Worm (Caenorhabditis elegans) whole organism, early embryonic: Measurements from ENCODE around the gene hach-1.

ENCODE experiments used
- B0310.2 ChIP-seq: sonication (generic microtip); optimal IDR thresholded peaks from 2 replicates; lab custom pipeline; 2016; ENCODE audit warnings: mild to moderate bottlenecking, missing genetic modification characterization, missing compliant biosample characterization
- F13C5.2 ChIP-seq: sonication (generic microtip); optimal IDR thresholded peaks from 2 replicates; lab custom pipeline; 2017; ENCODE audit warnings: mild to moderate bottlenecking, missing genetic modification characterization, inconsistent platforms, missing compliant biosample characterization
- aly-1 ChIP-seq: sonication (generic microtip); optimal IDR thresholded peaks from 2 replicates; lab custom pipeline; 2016; ENCODE audit warnings: missing genetic modification characterization, missing compliant biosample characterization
- ama-1 ChIP-seq: fragments of 150-350 bp; optimal IDR thresholded peaks from 2 replicates; lab custom pipeline; 2014
- ceh-13 ChIP-seq: fragments of 200-800 bp; sonication (Bioruptor generic); optimal IDR thresholded peaks from 2 replicates; lab custom pipeline; 2018; ENCODE audit warnings: mild to moderate bottlenecking, missing genetic modification characterization, missing compliant biosample characterization
- ceh-36 ChIP-seq: sonication (generic microtip); optimal IDR thresholded peaks from 2 replicates; lab custom pipeline; 2016; ENCODE audit warnings: missing genetic modification characterization, inconsistent platforms, missing compliant biosample characterization
- ets-7 ChIP-seq: sonication (generic microtip); optimal IDR thresholded peaks from 2 replicates; lab custom pipeline; 2016; ENCODE audit warnings: missing genotype, missing genetic modification characterization, missing compliant biosample characterization
- flt-1 ChIP-seq: fragments of 200-800 bp; sonication (Bioruptor generic); IDR thresholded peaks from 2 replicates; pipeline ENCODE4 v1.3.6; 2022; ENCODE audit warnings: missing genetic modification characterization, missing compliant biosample characterization
- hmbx-1 ChIP-seq: sonication (generic microtip); optimal IDR thresholded peaks from 2 replicates; lab custom pipeline; 2016; ENCODE audit warnings: mild to moderate bottlenecking, missing genetic modification characterization, missing compliant biosample characterization
- hmg-4 ChIP-seq: fragments of 200-800 bp; sonication (Bioruptor generic); optimal IDR thresholded peaks from 2 replicates; lab custom pipeline; 2018; ENCODE audit warnings: mild to moderate bottlenecking, missing genetic modification characterization, missing compliant biosample characterization
- hnd-1 ChIP-seq: sonication (generic microtip); optimal IDR thresholded peaks from 2 replicates; lab custom pipeline; 2016; ENCODE audit warnings: missing genetic modification characterization, missing compliant biosample characterization
- pes-1 ChIP-seq: fragments of 200-800 bp; sonication (Bioruptor generic); IDR thresholded peaks from 2 replicates; pipeline ENCODE4 v1.3.6; 2022; ENCODE audit warnings: missing genetic modification reagents, missing genetic modification characterization, missing compliant biosample characterization
- scrt-1 ChIP-seq: fragments of 200-800 bp; sonication (Bioruptor generic); IDR thresholded peaks from 2 replicates; pipeline ENCODE4 v1.3.6; 2022; ENCODE audit warnings: missing genetic modification characterization, missing compliant biosample characterization
- sea-1 ChIP-seq: fragments of 200-800 bp; sonication (Bioruptor generic); conservative IDR thresholded peaks from 2 replicates; pipeline ENCODE4 v1.3.6; 2022; ENCODE audit warnings: missing genetic modification characterization, missing compliant biosample characterization
- tbx-11 ChIP-seq: fragments of 200-800 bp; sonication (Bioruptor generic); IDR thresholded peaks from 2 replicates; pipeline ENCODE4 v1.3.6; 2022; ENCODE audit warnings: missing genetic modification characterization, missing compliant biosample characterization
- tbx-37 ChIP-seq: fragments of 200-800 bp; sonication (Bioruptor generic); conservative IDR thresholded peaks from 2 replicates; pipeline ENCODE4 v1.3.6; 2022; ENCODE audit warnings: missing genetic modification reagents, missing genetic modification characterization, missing compliant biosample characterization
- tra-4 ChIP-seq: sonication (generic microtip); optimal IDR thresholded peaks from 2 replicates; lab custom pipeline; 2017; ENCODE audit warnings: missing genetic modification characterization, missing compliant biosample characterization

The hach-1 gene

ce11 chrIII:5550193-5550592, 5.1 kb upstream of the hach-1 start:
- TF ChIP-seq flt-1 (GFP tag; lab: Robert Waterston, UW) (no peak), ama-1 (lab: Kevin White, UChicago) (no peak), tbx-37 (GFP tag; lab: Robert Waterston, UW) (no peak), scrt-1 (GFP tag; lab: Robert Waterston, UW) (no peak), ets-7 (tag; lab: Kevin White, UChicago) (no peak), B0310.2 (tag; lab: Kevin White, UChicago) (no peak), hmbx-1 (tag; lab: Kevin White, UChicago) (no peak), ceh-13 (GFP tag; lab: Kevin White, UChicago) (no peak), F13C5.2 (tag; lab: Kevin White, UChicago) (no peak), tbx-11 (GFP tag; lab: Robert Waterston, UW) (no peak), pes-1 (GFP tag; lab: Robert Waterston, UW) (no peak), hnd-1 (tag; lab: Kevin White, UChicago) (no peak), sea-1 (GFP tag; lab: Robert Waterston, UW) (no peak), tra-4 (tag; lab: Kevin White, UChicago) (no peak), hmg-4 (GFP tag; lab: Kevin White, UChicago) (no peak), aly-1 (no peak), ceh-36 (tag; lab: Kevin White, UChicago) (no peak)

- TF ChIP-seq ceh-13 (GFP tag; lab: Kevin White, UChicago), result no peak
- TF ChIP-seq scrt-1 (GFP tag; lab: Robert Waterston, UW), result no peak
- no peak for TF ChIP-seq ama-1 (lab: Kevin White, UChicago)
- TF ChIP-seq ceh-36 (tag; lab: Kevin White, UChicago), result no peak
- TF ChIP-seq pes-1 (GFP tag; lab: Robert Waterston, UW), result no peak
- TF ChIP-seq F13C5.2 (tag; lab: Kevin White, UChicago), result no peak
- no peak for TF ChIP-seq flt-1 (GFP tag; lab: Robert Waterston, UW)
- TF ChIP-seq hmbx-1 (tag; lab: Kevin White, UChicago), result no peak
- no peak for TF ChIP-seq sea-1 (GFP tag; lab: Robert Waterston, UW)
- no peak for TF ChIP-seq tra-4 (tag; lab: Kevin White, UChicago)
- no peak for TF ChIP-seq B0310.2 (tag; lab: Kevin White, UChicago)
- TF ChIP-seq tbx-37 (GFP tag; lab: Robert Waterston, UW), result no peak
- no peak for TF ChIP-seq ets-7 (tag; lab: Kevin White, UChicago)
- no peak for TF ChIP-seq hmg-4 (GFP tag; lab: Kevin White, UChicago)
- no peak for TF ChIP-seq tbx-11 (GFP tag; lab: Robert Waterston, UW)
- no peak for TF ChIP-seq hnd-1 (tag; lab: Kevin White, UChicago)
- TF ChIP-seq aly-1, result no peak
These were observed 4.4 kb upstream of the hach-1 start for ce11 chrIII:5550844-5551243.

- TF ChIP-seq scrt-1 (GFP tag; lab: Robert Waterston, UW) (no peak), ceh-13 (GFP tag; lab: Kevin White, UChicago) (no peak), sea-1 (GFP tag; lab: Robert Waterston, UW) (no peak), pes-1 (GFP tag; lab: Robert Waterston, UW) (no peak), tbx-11 (GFP tag; lab: Robert Waterston, UW) (no peak), hmg-4 (GFP tag; lab: Kevin White, UChicago) (no peak), ceh-36 (tag; lab: Kevin White, UChicago) (no peak), ets-7 (tag; lab: Kevin White, UChicago) (no peak), tbx-37 (GFP tag; lab: Robert Waterston, UW) (no peak), flt-1 (GFP tag; lab: Robert Waterston, UW) (no peak), tra-4 (tag; lab: Kevin White, UChicago) (no peak), B0310.2 (tag; lab: Kevin White, UChicago) (no peak), hnd-1 (tag; lab: Kevin White, UChicago) (no peak), F13C5.2 (tag; lab: Kevin White, UChicago) (no peak), aly-1 (no peak), ama-1 (lab: Kevin White, UChicago) (no peak), hmbx-1 (tag; lab: Kevin White, UChicago) (no peak)
These were observed 3.1 kb upstream of the hach-1 start, which contains the start of gene F09F7.6 for ce11 chrIII:5552072-5552667. Gene F09F7.6, minus strand, starts transcription at chrIII:5552135.

- TF ChIP-seq ets-7 (tag; lab: Kevin White, UChicago) (no peak), tbx-11 (GFP tag; lab: Robert Waterston, UW) (no peak), hnd-1 (tag; lab: Kevin White, UChicago) (no peak), tra-4 (tag; lab: Kevin White, UChicago) (no peak), ama-1 (lab: Kevin White, UChicago) (no peak), sea-1 (GFP tag; lab: Robert Waterston, UW) (no peak), hmg-4 (GFP tag; lab: Kevin White, UChicago) (no peak), ceh-13 (GFP tag; lab: Kevin White, UChicago) (no peak), scrt-1 (GFP tag; lab: Robert Waterston, UW) (no peak), aly-1 (no peak), tbx-37 (GFP tag; lab: Robert Waterston, UW) (no peak), F13C5.2 (tag; lab: Kevin White, UChicago) (no peak), B0310.2 (tag; lab: Kevin White, UChicago) (no peak), flt-1 (GFP tag; lab: Robert Waterston, UW) (no peak), ceh-36 (tag; lab: Kevin White, UChicago) (no peak)
These were observed 2.2 kb upstream of the hach-1 start for ce11 chrIII:5553098-5553497.

ce11 chrIII:5557246-5557819, 2.1 kb downstream of the hach-1 start, which contains the start of gene rpc-2:
Gene rpc-2, plus strand, starts transcription at chrIII:5557365.
- no peak for TF ChIP-seq B0310.2 (tag; lab: Kevin White, UChicago)
- no peak for TF ChIP-seq ceh-13 (GFP tag; lab: Kevin White, UChicago)
- TF ChIP-seq hmbx-1 (tag; lab: Kevin White, UChicago), result no peak
- TF ChIP-seq scrt-1 (GFP tag; lab: Robert Waterston, UW), result no peak
- no peak for TF ChIP-seq tbx-37 (GFP tag; lab: Robert Waterston, UW)
- TF ChIP-seq pes-1 (GFP tag; lab: Robert Waterston, UW), result no peak
- TF ChIP-seq hmg-4 (GFP tag; lab: Kevin White, UChicago), result no peak
- no peak for TF ChIP-seq ets-7 (tag; lab: Kevin White, UChicago)
- TF ChIP-seq tra-4 (tag; lab: Kevin White, UChicago), result no peak
- no peak for TF ChIP-seq flt-1 (GFP tag; lab: Robert Waterston, UW)
- TF ChIP-seq hnd-1 (tag; lab: Kevin White, UChicago), result no peak
- no peak for TF ChIP-seq sea-1 (GFP tag; lab: Robert Waterston, UW)
